Worm (Caenorhabditis elegans) whole organism, young adult: ENCODE results near the gene ZC116.1.
A peak's percentile ranks its signal among the peaks of the same experiment; 100 is the strongest.

ENCODE experiments used
- B0261.1 ChIP-seq: sonication (generic microtip); optimal IDR thresholded peaks from 2 replicates; lab custom pipeline; 2016; ENCODE audit warnings: mild to moderate bottlenecking, missing genetic modification characterization, moderate library complexity, missing compliant biosample characterization
- C06A6.2 ChIP-seq: fragments of 200-800 bp; sonication (Bioruptor generic); conservative IDR thresholded peaks from 2 replicates; pipeline ENCODE4 v1.3.6; 2022; ENCODE audit warnings: missing genetic modification characterization, missing compliant biosample characterization
- F22D6.2 ChIP-seq: sonication (generic microtip); optimal IDR thresholded peaks from 2 replicates; lab custom pipeline; 2016; ENCODE audit warnings: mild to moderate bottlenecking, missing genetic modification characterization, missing compliant biosample characterization
- F52B5.7 ChIP-seq: sonication (generic microtip); optimal IDR thresholded peaks from 2 replicates; lab custom pipeline; 2016; ENCODE audit warnings: mild to moderate bottlenecking, missing genetic modification characterization, missing compliant biosample characterization
- Y53G8AR.9 ChIP-seq: fragments of 200-800 bp; sonication (Bioruptor generic); conservative IDR thresholded peaks from 2 replicates; pipeline ENCODE4 v1.3.6; 2022; ENCODE audit warnings: missing genetic modification reagents, missing genetic modification characterization, missing compliant biosample characterization
- Y56A3A.18 ChIP-seq: fragments of 200-800 bp; sonication (Bioruptor generic); IDR thresholded peaks from 2 replicates; pipeline ENCODE4 v1.3.6; 2022; ENCODE audit warnings: missing genetic modification reagents, missing genetic modification characterization, missing compliant biosample characterization
- atf-7 ChIP-seq: sonication (generic microtip); optimal IDR thresholded peaks from 2 replicates; lab custom pipeline; 2017; ENCODE audit warnings: mild to moderate bottlenecking, missing genetic modification characterization, missing compliant biosample characterization
- attf-3 ChIP-seq: fragments of 200-800 bp; sonication (Bioruptor generic); conservative IDR thresholded peaks from 2 replicates; pipeline ENCODE4 v1.3.6; 2022; ENCODE audit warnings: missing genetic modification reagents, missing genetic modification characterization, missing compliant biosample characterization
- attf-5 ChIP-seq: fragments of 200-800 bp; sonication (Bioruptor generic); optimal IDR thresholded peaks from 2 replicates; lab custom pipeline; 2018; ENCODE audit warnings: mild to moderate bottlenecking, missing genetic modification characterization, missing compliant biosample characterization
- bed-2 ChIP-seq: fragments of 200-800 bp; sonication (Bioruptor generic); IDR thresholded peaks from 2 replicates; pipeline ENCODE4 v1.3.6; 2022; ENCODE audit warnings: missing genetic modification reagents, missing genetic modification characterization, missing compliant biosample characterization
- cebp-1 ChIP-seq, 2 experiments: fragments of 200-800 bp in 1 of 2; sonication (Bioruptor generic) in 1 of 2; sonication (generic microtip) in 1 of 2; IDR thresholded peaks in 1 of 2; optimal IDR thresholded peaks in 1 of 2; 2 replicates each; pipeline versions ENCODE4 v1.3.6 to Lab custom; 2017 to 2022; ENCODE audit warnings: missing compliant biosample characterization in 2 of 2, missing genetic modification characterization in 2 of 2, mild to moderate bottlenecking in 1 of 2, missing genetic modification reagents in 1 of 2, moderate library complexity in 1 of 2
- ceh-100 ChIP-seq: fragments of 200-800 bp; sonication (Bioruptor generic); IDR thresholded peaks from 2 replicates; pipeline ENCODE4 v1.3.6; 2022; ENCODE audit warnings: missing genetic modification reagents, missing genetic modification characterization, missing compliant biosample characterization
- egrh-3 ChIP-seq: fragments of 200-800 bp; sonication (Bioruptor generic); IDR thresholded peaks from 2 replicates; pipeline ENCODE4 v1.3.6; 2022; ENCODE audit warnings: missing genetic modification reagents, missing genetic modification characterization, missing compliant biosample characterization
- ekl-4 ChIP-seq: fragments of 200-800 bp; sonication (Bioruptor generic); IDR thresholded peaks from 2 replicates; pipeline ENCODE4 v1.3.6; 2022; ENCODE audit warnings: missing genetic modification reagents, missing genetic modification characterization, missing compliant biosample characterization
- fkh-3 ChIP-seq: sonication (generic microtip); optimal IDR thresholded peaks from 2 replicates; lab custom pipeline; 2016; ENCODE audit warnings: mild to moderate bottlenecking, missing genetic modification characterization, missing compliant biosample characterization
- him-1 ChIP-seq: sonication (generic microtip); optimal IDR thresholded peaks from 2 replicates; lab custom pipeline; 2016; ENCODE audit warnings: missing genotype, missing genetic modification reagents, missing genetic modification characterization, missing compliant biosample characterization
- let-607 ChIP-seq, 2 experiments: fragments of 200-800 bp in 1 of 2; sonication (Bioruptor generic) in 1 of 2; sonication (generic microtip) in 1 of 2; optimal IDR thresholded peaks; 2 replicates each; lab custom pipeline; 2016 to 2018; ENCODE audit warnings: mild to moderate bottlenecking in 2 of 2, missing compliant biosample characterization in 2 of 2, missing genetic modification characterization in 2 of 2, moderate library complexity in 2 of 2, missing genotype in 1 of 2
- lin-35 ChIP-seq, 3 experiments: fragments of 150-350 bp in 2 of 3; sonication (generic microtip) in 1 of 3; optimal IDR thresholded peaks; 2 replicates each; lab custom pipeline; 2014 to 2018; ENCODE audit warnings: missing biosample characterization in 3 of 3, missing genetic modification characterization in 3 of 3, missing genetic modification reagents in 3 of 3
- lin-40 ChIP-seq: sonication (generic microtip); optimal IDR thresholded peaks from 2 replicates; lab custom pipeline; 2016; ENCODE audit warnings: missing genetic modification characterization, mild to moderate bottlenecking, missing compliant biosample characterization, missing genotype, missing genetic modification reagents
- madf-10 ChIP-seq: sonication (generic microtip); optimal IDR thresholded peaks from 2 replicates; lab custom pipeline; 2016; ENCODE audit warnings: mild to moderate bottlenecking, missing genetic modification characterization, missing compliant biosample characterization
- madf-6 ChIP-seq: fragments of 200-800 bp; sonication (Bioruptor generic); IDR thresholded peaks from 2 replicates; pipeline ENCODE4 v1.3.6; 2022; ENCODE audit warnings: missing genetic modification reagents, missing genetic modification characterization, missing compliant biosample characterization
- nhr-80 ChIP-seq: sonication (generic microtip); optimal IDR thresholded peaks from 2 replicates; lab custom pipeline; 2016; ENCODE audit warnings: missing genetic modification characterization, missing compliant biosample characterization
- rcor-1 ChIP-seq: fragments of 200-800 bp; sonication (Bioruptor generic); IDR thresholded peaks from 2 replicates; pipeline ENCODE4 v1.3.6; 2022; ENCODE audit warnings: missing genetic modification reagents, missing genetic modification characterization, missing compliant biosample characterization
- rpc-1 ChIP-seq, 2 experiments: fragments of 150-350 bp in 1 of 2; sonication (generic microtip) in 1 of 2; optimal IDR thresholded peaks; 2 replicates each; lab custom pipeline; 2014 to 2018; ENCODE audit warnings: missing biosample characterization in 1 of 2, missing genetic modification characterization in 1 of 2, missing genetic modification reagents in 1 of 2, missing genotype in 1 of 2
- sea-2 ChIP-seq: fragments of 200-800 bp; sonication (Bioruptor generic); IDR thresholded peaks from 2 replicates; pipeline ENCODE4 v1.3.6; 2022; ENCODE audit warnings: missing genetic modification characterization, missing compliant biosample characterization
- tbx-9 ChIP-seq: sonication (generic microtip); optimal IDR thresholded peaks from 2 replicates; lab custom pipeline; 2016; ENCODE audit warnings: borderline replicate concordance, missing genetic modification characterization, inconsistent platforms, missing compliant biosample characterization
- unc-62 ChIP-seq: fragments of 150-350 bp; optimal IDR thresholded peaks from 2 replicates; lab custom pipeline; 2014; ENCODE audit warnings: missing biosample characterization, missing genetic modification reagents, missing genetic modification characterization
- zfh-2 ChIP-seq: fragments of 200-800 bp; sonication (Bioruptor generic); conservative IDR thresholded peaks from 2 replicates; pipeline ENCODE4 v1.3.6; 2022; ENCODE audit warnings: missing genetic modification reagents, missing genetic modification characterization, missing compliant biosample characterization
- ztf-18 ChIP-seq: sonication (generic microtip); optimal IDR thresholded peaks from 2 replicates; lab custom pipeline; 2016; ENCODE audit warnings: missing genotype, mild to moderate bottlenecking, missing genetic modification characterization, missing compliant biosample characterization
- ztf-28 ChIP-seq: fragments of 200-800 bp; sonication (Bioruptor generic); IDR thresholded peaks from 2 replicates; pipeline ENCODE4 v1.3.6; 2022; ENCODE audit warnings: missing genetic modification reagents, missing genetic modification characterization, missing compliant biosample characterization
- ztf-3 ChIP-seq: fragments of 200-800 bp; sonication (Bioruptor generic); optimal IDR thresholded peaks from 2 replicates; lab custom pipeline; 2018; ENCODE audit warnings: mild to moderate bottlenecking, missing genetic modification characterization, missing compliant biosample characterization

Gene ZC116.1

ce11 chrV:12599510-12600242, 9.9 kb upstream of the ZC116.1 start, which contains the start of gene C14C10.5:
Gene C14C10.5, plus strand, starts transcription at chrV:12600192.
- TF ChIP-seq attf-5 (GFP tag; lab: Kevin White, UChicago), result peak; percentile 73
- TF ChIP-seq Y53G8AR.9, result no peak
- TF ChIP-seq him-1 (tag; lab: Kevin White, UChicago), result no peak
- TF ChIP-seq lin-40 (tag; lab: Kevin White, UChicago), result peak; percentile 26
- no peak for TF ChIP-seq sea-2 (GFP tag; lab: Robert Waterston, UW)
- TF ChIP-seq cebp-1 (GFP tag; IDR thresholded peaks at IDR 0.05; lab: Robert Waterston, UW), result no peak
- peak; percentile 42 for TF ChIP-seq cebp-1 (tag; optimal IDR thresholded peaks at IDR 0.05; lab: Kevin White, UChicago)
- TF ChIP-seq Y56A3A.18 (GFP tag; lab: Robert Waterston, UW), result no peak
- peak; percentile 88 for TF ChIP-seq ztf-18 (tag; lab: Kevin White, UChicago)
- TF ChIP-seq C06A6.2 (GFP tag; lab: Robert Waterston, UW), result no peak
- TF ChIP-seq nhr-80, result peak; percentile 63
- TF ChIP-seq ztf-3 (GFP tag; lab: Kevin White, UChicago), result no peak

ce11 chrV:12601835-12602234, 7.8 kb upstream of the ZC116.1 start:
- TF ChIP-seq B0261.1, result no peak
- no peak for TF ChIP-seq tbx-9
- no peak for TF ChIP-seq unc-62 (GFP tag; lab: Kevin White, UChicago)
- no peak for TF ChIP-seq lin-35 (GFP tag; optimal IDR thresholded peaks at IDR 0.05; lab: Kevin White, UChicago)
- TF ChIP-seq ekl-4 (GFP tag; lab: Robert Waterston, UW), result no peak
- TF ChIP-seq atf-7 (tag; lab: Kevin White, UChicago), result no peak
- no peak for TF ChIP-seq zfh-2 (GFP tag; lab: Robert Waterston, UW)

- peak; percentile 29 for TF ChIP-seq him-1 (tag; lab: Kevin White, UChicago)
- no peak for TF ChIP-seq bed-2
Observed at ce11 chrV:12607113-12607512, 2.5 kb upstream of the ZC116.1 start, which contains the start of gene erg-28. Gene erg-28, plus strand, starts transcription at chrV:12607413.

- TF ChIP-seq F22D6.2, result no peak
- TF ChIP-seq rcor-1 (GFP tag; lab: Robert Waterston, UW), result no peak
- TF ChIP-seq ceh-100 (GFP tag; lab: Robert Waterston, UW), result no peak
- no peak for TF ChIP-seq F52B5.7 (tag; lab: Kevin White, UChicago)
- no peak for TF ChIP-seq rpc-1 (optimal IDR thresholded peaks at IDR 0.05; lab: Kevin White, UChicago)
- TF ChIP-seq rpc-1 (tag; optimal IDR thresholded peaks at IDR 0.05; lab: Kevin White, UChicago), result no peak
- TF ChIP-seq let-607 (tag; optimal IDR thresholded peaks at IDR 0.05; lab: Kevin White, UChicago), result no peak
- TF ChIP-seq madf-10 (tag; lab: Kevin White, UChicago), result no peak
- TF ChIP-seq unc-62 (GFP tag; lab: Kevin White, UChicago), result no peak
- TF ChIP-seq attf-3 (GFP tag; lab: Robert Waterston, UW), result no peak
- TF ChIP-seq cebp-1 (GFP tag; IDR thresholded peaks at IDR 0.05; lab: Robert Waterston, UW), result no peak
- TF ChIP-seq cebp-1 (tag; optimal IDR thresholded peaks at IDR 0.05; lab: Kevin White, UChicago), result no peak
- TF ChIP-seq madf-6 (GFP tag; lab: Robert Waterston, UW), result no peak
- no peak for TF ChIP-seq fkh-3
- no peak for TF ChIP-seq ztf-28 (GFP tag; lab: Robert Waterston, UW)
- TF ChIP-seq ztf-18 (tag; lab: Kevin White, UChicago), result no peak
- TF ChIP-seq egrh-3, result no peak
Observed at ce11 chrV:12608857-12609256, 769 bp upstream of the ZC116.1 start, which contains the start of gene ZC116.5. Gene ZC116.5, minus strand, starts transcription at chrV:12608957.
